Fruit fly (Drosophila melanogaster) whole organism, pupa: ENCODE measurements around the gene CG32579.

Experiments used
- CG10348 ChIP-seq: fragments of 200-800 bp; sonication (Bioruptor generic); IDR thresholded peaks from 2 replicates; pipeline ENCODE4 v1.3.6; 2022; ENCODE audit warnings: missing biosample characterization, missing genetic modification characterization
- CG12605 ChIP-seq: fragments of 200-800 bp; sonication (Bioruptor generic); IDR thresholded peaks from 2 replicates; pipeline ENCODE4 v1.3.6; 2022; ENCODE audit warnings: missing biosample characterization, missing genetic modification characterization
- CG13204 ChIP-seq: fragments of 200-800 bp; sonication (Bioruptor generic); optimal IDR thresholded peaks from 2 replicates; lab custom pipeline; 2018; ENCODE audit warnings: missing biosample characterization, mild to moderate bottlenecking, missing genetic modification characterization, moderate library complexity
- CG14655 ChIP-seq: fragments of 200-800 bp; sonication (Bioruptor generic); optimal IDR thresholded peaks from 3 replicates; lab custom pipeline; 2017; ENCODE audit warnings: mild to moderate bottlenecking, missing biosample characterization, missing genetic modification reagents, missing genetic modification characterization
- CG15710 ChIP-seq: fragments of 200-800 bp; sonication (Bioruptor generic); optimal IDR thresholded peaks from 2 replicates; lab custom pipeline; 2018; ENCODE audit warnings: missing biosample characterization, mild to moderate bottlenecking, missing genetic modification characterization, moderate library complexity
- CG17806 ChIP-seq: fragments of 200-800 bp; sonication (Bioruptor generic); optimal IDR thresholded peaks from 2 replicates; lab custom pipeline; 2018; ENCODE audit warnings: missing biosample characterization, mild to moderate bottlenecking, missing genetic modification characterization, moderate library complexity
- CG32121 ChIP-seq: fragments of 200-800 bp; sonication (Bioruptor generic); IDR thresholded peaks from 2 replicates; pipeline ENCODE4 v1.3.6; 2022; ENCODE audit warnings: missing biosample characterization, missing genetic modification characterization
- CG34367 ChIP-seq: fragments of 200-800 bp; sonication (Bioruptor generic); optimal IDR thresholded peaks from 2 replicates; lab custom pipeline; 2018; ENCODE audit warnings: missing biosample characterization, mild to moderate bottlenecking, missing genetic modification characterization
- CG4496 ChIP-seq: fragments of 200-800 bp; sonication (Bioruptor generic); IDR thresholded peaks from 3 replicates; pipeline ENCODE4 v1.3.6; 2022; ENCODE audit warnings: missing biosample characterization, missing genetic modification characterization
- CG8159 ChIP-seq: fragments of 200-800 bp; sonication (Bioruptor generic); optimal IDR thresholded peaks from 3 replicates; lab custom pipeline; 2018; ENCODE audit warnings: missing biosample characterization, mild to moderate bottlenecking, missing genetic modification characterization, moderate library complexity
- CG8301 ChIP-seq: fragments of 200-800 bp; sonication (Bioruptor generic); optimal IDR thresholded peaks from 2 replicates; lab custom pipeline; 2018; ENCODE audit warnings: missing biosample characterization, mild to moderate bottlenecking, missing genetic modification characterization
- CG9948 ChIP-seq: fragments of 200-800 bp; sonication (Bioruptor generic); optimal IDR thresholded peaks from 2 replicates; lab custom pipeline; 2018; ENCODE audit warnings: missing biosample characterization, mild to moderate bottlenecking, missing genetic modification characterization, moderate library complexity
- D1 ChIP-seq: fragments of 200-800 bp; sonication (Bioruptor generic); optimal IDR thresholded peaks from 2 replicates; lab custom pipeline; 2018; ENCODE audit warnings: missing biosample characterization, mild to moderate bottlenecking, missing genetic modification characterization, moderate library complexity
- EcR ChIP-seq: fragments of 200-800 bp; sonication (Bioruptor generic); optimal IDR thresholded peaks from 3 replicates; lab custom pipeline; 2019; ENCODE audit warnings: missing biosample characterization, missing genetic modification characterization, mild to moderate bottlenecking, moderate library complexity, missing genetic modification reagents
- Ets98B ChIP-seq: fragments of 200-800 bp; sonication (Bioruptor generic); IDR thresholded peaks from 2 replicates; pipeline ENCODE4 v1.3.6; 2022; ENCODE audit warnings: missing biosample characterization, missing genetic modification characterization
- Pif1A ChIP-seq: fragments of 200-800 bp; sonication (Bioruptor generic); optimal IDR thresholded peaks from 3 replicates; lab custom pipeline; 2016; ENCODE audit warnings: missing biosample characterization, missing genetic modification characterization
- Pif1B ChIP-seq: fragments of 200-800 bp; sonication (Bioruptor generic); optimal IDR thresholded peaks from 3 replicates; lab custom pipeline; 2016; ENCODE audit warnings: missing biosample characterization, missing genetic modification characterization
- Snoo ChIP-seq: fragments of 200-800 bp; sonication (Bioruptor generic); optimal IDR thresholded peaks from 3 replicates; lab custom pipeline; 2017; ENCODE audit warnings: missing biosample characterization, mild to moderate bottlenecking, missing genetic modification characterization, inconsistent platforms
- fd96Ca ChIP-seq: fragments of 200-800 bp; sonication (Bioruptor generic); IDR thresholded peaks from 3 replicates; pipeline ENCODE4 v1.3.6; 2022; ENCODE audit warnings: missing biosample characterization, missing genetic modification characterization
- gl ChIP-seq: fragments of 200-800 bp; sonication (Bioruptor generic); optimal IDR thresholded peaks from 2 replicates; lab custom pipeline; 2018; ENCODE audit warnings: missing biosample characterization, mild to moderate bottlenecking, missing genetic modification characterization
- rn ChIP-seq: fragments of 200-800 bp; sonication (Bioruptor generic); IDR thresholded peaks from 2 replicates; pipeline ENCODE4 v1.3.6; 2022; ENCODE audit warnings: missing biosample characterization, missing genetic modification characterization

CG32579 gene

DNA sequence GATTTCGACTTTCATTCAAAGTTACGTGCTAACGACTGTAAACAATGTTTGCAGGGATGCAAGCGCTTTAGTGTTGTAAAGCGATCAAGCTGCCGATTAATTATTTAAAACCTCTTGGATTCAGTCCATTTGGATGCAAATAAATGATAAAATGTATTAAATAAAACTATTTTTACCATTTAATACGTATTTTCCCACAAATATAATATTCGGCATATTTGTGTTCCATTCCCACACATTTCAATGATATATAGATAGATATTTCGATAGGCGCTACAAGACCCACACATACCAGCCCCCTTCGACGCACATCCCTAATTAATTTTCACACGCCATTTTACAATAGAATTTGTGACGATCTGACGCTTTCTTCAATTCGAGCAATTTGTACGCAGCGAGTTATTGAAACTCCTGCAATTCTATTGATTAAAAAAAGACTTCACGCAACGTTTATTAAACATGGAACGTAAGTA, 34.6 kb upstream of the CG32579 start, which contains the start of the genes CG32576 and caz:
Gene CG32576, minus strand, starts transcription at position 42 of the 473 bp plus-strand sequence.
Gene caz, plus strand, starts transcription at position 319 of the 473 bp plus-strand sequence.
- TF ChIP-seq CG34367 (tag; lab: Kevin White, UChicago) = no peak
- peak; percentile 10 for TF ChIP-seq CG15710

dm6 chrX:16288999-16289398, 34.1 kb upstream of the CG32579 start:
- no peak for TF ChIP-seq Snoo (tag; lab: Kevin White, UChicago)
- TF ChIP-seq rn = no peak
- TF ChIP-seq CG8301 = no peak
- no peak for TF ChIP-seq CG15710
- no peak for TF ChIP-seq fd96Ca (GFP tag; lab: Robert Waterston, UW)
- TF ChIP-seq CG32121 = no peak
- TF ChIP-seq CG17806 (tag; lab: Kevin White, UChicago) = no peak
- no peak for TF ChIP-seq Pif1B (GFP tag; lab: Kevin White, UChicago)
- TF ChIP-seq, all 21 proteins: peak for 0

DNA sequence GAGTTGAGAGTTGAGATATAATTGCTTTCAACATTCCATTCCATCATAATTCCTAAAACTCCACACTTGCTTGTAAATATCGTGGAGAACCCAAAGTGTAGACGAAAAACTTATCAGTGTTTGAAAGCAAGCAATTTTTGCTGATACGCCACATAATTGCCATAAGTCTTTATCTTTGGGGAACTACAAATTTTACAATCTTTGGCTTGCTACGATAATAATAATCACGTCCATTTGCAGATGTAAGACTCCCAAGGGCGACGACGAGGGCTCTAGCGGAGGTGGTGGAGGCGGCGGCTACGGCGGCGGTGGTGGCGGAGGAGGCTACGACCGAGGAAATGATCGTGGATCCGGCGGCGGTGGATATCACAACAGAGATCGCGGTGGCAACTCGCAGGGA, 30.4 kb upstream of the CG32579 start:
- TF ChIP-seq CG34367 (tag; lab: Kevin White, UChicago) (no peak), Pif1A (GFP tag; lab: Kevin White, UChicago) (no peak), CG4496 (no peak), CG12605 (GFP tag; lab: Robert Waterston, UW) (no peak), CG32121 (no peak), gl (tag; lab: Kevin White, UChicago) (no peak), CG13204 (no peak), rn (no peak), fd96Ca (GFP tag; lab: Robert Waterston, UW) (no peak), CG17806 (tag; lab: Kevin White, UChicago) (no peak), CG14655 (GFP tag; lab: Kevin White, UChicago) (no peak), D1 (tag; lab: Kevin White, UChicago) (no peak), CG8301 (no peak), CG15710 (no peak), EcR (no peak), CG9948 (tag; lab: Kevin White, UChicago) (no peak)

DNA sequence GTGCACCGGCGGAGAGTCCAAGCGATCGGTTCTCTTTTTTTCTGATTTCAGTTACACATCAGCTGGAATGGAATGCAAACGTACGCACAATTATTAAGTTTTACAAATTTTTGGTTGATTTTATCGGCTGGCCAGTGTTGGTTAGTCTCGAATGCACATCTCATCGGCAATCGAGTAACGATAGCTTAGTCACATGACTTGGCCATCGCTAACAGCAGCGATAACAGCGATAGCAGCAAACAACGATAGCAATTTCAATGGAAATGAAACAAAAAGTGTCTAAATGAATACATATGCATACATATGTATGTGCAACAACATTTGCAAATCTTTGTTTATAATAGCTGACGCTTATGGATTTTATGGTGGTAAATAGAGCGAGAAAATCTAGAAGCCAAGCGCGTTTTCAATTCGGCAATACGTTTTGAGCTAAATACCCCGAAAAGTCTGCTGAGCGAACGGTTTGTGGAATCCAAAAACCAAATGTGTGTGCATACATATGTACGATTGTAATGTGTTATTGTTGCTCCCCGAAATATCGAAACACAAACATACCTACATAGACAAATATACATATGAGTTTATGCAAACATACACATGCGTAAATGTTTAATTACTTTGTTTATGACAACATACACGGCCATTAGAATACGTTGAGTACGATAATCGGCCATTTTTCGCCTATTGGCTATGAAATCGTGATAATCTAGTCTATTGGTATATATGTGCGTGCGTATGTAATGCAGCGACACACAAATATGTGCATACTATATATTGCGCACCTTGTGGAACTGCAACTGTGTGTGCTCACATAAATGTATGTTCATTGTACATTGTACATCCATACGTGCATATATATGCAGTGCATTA, 26.4 kb upstream of the CG32579 start, which contains the start of gene CG3632:
Gene CG3632, plus strand, starts transcription at position 249 of the 870 bp plus-strand sequence.
- peak; percentile 23 for TF ChIP-seq Pif1B (GFP tag; lab: Kevin White, UChicago)
- TF ChIP-seq CG32121 = 0 out of 2 replicates have a peak, but pooled peaks have one; percentile 27
- TF ChIP-seq CG4496 = peak; percentile 66; the same call in 2 of the 3 replicates
- TF ChIP-seq fd96Ca (GFP tag; lab: Robert Waterston, UW) = no peak

DNA sequence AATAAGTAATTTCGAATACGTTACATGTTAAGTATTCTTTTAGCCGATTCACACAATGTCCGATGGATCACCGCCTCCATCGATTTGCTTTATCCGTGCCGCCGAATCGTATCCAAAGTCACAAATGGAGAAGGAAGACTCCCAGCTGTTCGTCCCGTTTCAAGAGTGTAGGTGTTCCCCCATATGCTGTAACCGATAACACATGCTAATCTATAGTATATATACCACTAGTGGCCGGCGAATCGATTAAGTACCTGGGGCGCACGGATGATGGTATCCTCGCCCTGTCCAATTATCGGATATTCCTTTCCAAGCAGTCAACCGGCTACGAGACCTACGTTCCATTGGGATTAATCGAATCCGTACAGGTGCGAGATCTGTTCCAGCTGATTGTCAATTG, 25.5 kb upstream of the CG32579 start, which contains the start of gene ERp44:
Gene ERp44, minus strand, starts transcription at position 101 of the 400 bp plus-strand sequence.
- TF ChIP-seq gl (tag; lab: Kevin White, UChicago) = no peak
- TF ChIP-seq EcR = no peak
- no peak for TF ChIP-seq CG32121
- TF ChIP-seq CG34367 (tag; lab: Kevin White, UChicago) = no peak
- no peak for TF ChIP-seq CG8159 (tag; lab: Kevin White, UChicago)
- TF ChIP-seq CG9948 (tag; lab: Kevin White, UChicago) = no peak
- no peak for TF ChIP-seq CG8301
- TF ChIP-seq CG10348 (GFP tag; lab: Robert Waterston, UW) = no peak
- TF ChIP-seq CG17806 (tag; lab: Kevin White, UChicago) = no peak
- no peak for TF ChIP-seq CG14655 (GFP tag; lab: Kevin White, UChicago)
- no peak for TF ChIP-seq Ets98B (GFP tag; lab: Robert Waterston, UW)
- TF ChIP-seq Snoo (tag; lab: Kevin White, UChicago) = no peak
- no peak for TF ChIP-seq rn
- no peak for TF ChIP-seq fd96Ca (GFP tag; lab: Robert Waterston, UW)
- no peak for TF ChIP-seq CG13204
- TF ChIP-seq CG15710 = no peak
- no peak for TF ChIP-seq Pif1B (GFP tag; lab: Kevin White, UChicago)
- no peak for TF ChIP-seq D1 (tag; lab: Kevin White, UChicago)

dm6 chrX:16303636-16304035, 19.4 kb upstream of the CG32579 start, which contains the start of gene CG3679:
CG3679 (plus strand) TSS chrX:16303870.
- TF ChIP-seq CG34367 (tag; lab: Kevin White, UChicago) (no peak), Pif1A (GFP tag; lab: Kevin White, UChicago) (no peak), CG4496 (no peak), CG8301 (no peak), CG10348 (GFP tag; lab: Robert Waterston, UW) (no peak), EcR (no peak), fd96Ca (GFP tag; lab: Robert Waterston, UW) (no peak), Snoo (tag; lab: Kevin White, UChicago) (no peak), rn (no peak), gl (tag; lab: Kevin White, UChicago) (no peak), CG8159 (tag; lab: Kevin White, UChicago) (no peak)
